In the genomic region with DNA sequence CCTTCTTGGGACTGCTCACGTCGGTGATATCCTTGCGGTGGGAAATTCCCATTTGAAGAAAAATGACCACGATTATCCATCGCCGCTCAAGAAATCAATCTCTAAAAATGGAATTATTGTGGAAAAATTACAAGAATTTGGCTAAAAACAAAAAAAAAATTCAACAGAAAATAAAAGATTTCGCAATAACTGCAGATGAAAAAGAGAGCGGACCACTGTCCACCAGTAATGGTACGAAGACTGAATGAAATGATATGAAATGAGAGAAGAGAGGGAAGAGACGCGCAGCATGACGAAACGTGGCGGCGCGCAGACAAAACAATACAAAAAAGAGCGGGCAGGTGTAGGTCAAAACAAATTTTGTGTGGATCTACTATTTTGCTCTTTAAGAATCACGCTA, we compare ENCODE assay signal across 2 worm cellular contexts.
TF ChIP-seq lines count a peak whose summit lies in the region.

Gene meg-1 (minus strand): TSS at position 101 of the 400 bp plus-strand sequence.

TF ChIP-seq in whole organism, L1 larva, 84 proteins besides CTCF, POLR2A, EP300 and RAD21:
- TF ChIP-seq vab-15 (tag; optimal IDR thresholded peaks at IDR 0.05; lab: Kevin White, UChicago) (no peak), unc-30 (tag; optimal IDR thresholded peaks at IDR 0.05; lab: Kevin White, UChicago) (no peak), unc-130 (tag; optimal IDR thresholded peaks at IDR 0.05; lab: Kevin White, UChicago) (no peak), sup-37 (GFP tag; optimal IDR thresholded peaks at IDR 0.05; lab: Kevin White, UChicago) (no peak), nhr-85 (tag; lab: Kevin White, UChicago) (peak; percentile 30)

TF ChIP-seq in whole organism, young adult, 124 proteins besides CTCF, POLR2A, EP300 and RAD21:
- TF ChIP-seq ztf-28 (GFP tag; IDR thresholded peaks at IDR 0.05; lab: Robert Waterston, UW) (no peak), pbrm-1 (GFP tag; IDR thresholded peaks at IDR 0.05; lab: Robert Waterston, UW) (no peak), zim-3 (tag; optimal IDR thresholded peaks at IDR 0.05; lab: Kevin White, UChicago) (no peak), Y56A3A.18 (GFP tag; IDR thresholded peaks at IDR 0.05; lab: Robert Waterston, UW) (no peak), rec-8 (tag; optimal IDR thresholded peaks at IDR 0.05; lab: Kevin White, UChicago) (no peak), dpl-1 (GFP tag; optimal IDR thresholded peaks at IDR 0.05; lab: Kevin White, UChicago) (peak; percentile 6), mcd-1 (GFP tag; IDR thresholded peaks at IDR 0.05; lab: Robert Waterston, UW) (no peak), F57C9.4 (tag; optimal IDR thresholded peaks at IDR 0.05; lab: Kevin White, UChicago) (no peak), efl-1 (GFP tag; optimal IDR thresholded peaks at IDR 0.05; lab: Kevin White, UChicago) (peak; percentile 67), egl-44 (GFP tag; IDR thresholded peaks at IDR 0.05; lab: Robert Waterston, UW) (no peak), hlh-12 (tag; optimal IDR thresholded peaks at IDR 0.05; lab: Kevin White, UChicago) (no peak), snpc-4 (GFP tag; optimal IDR thresholded peaks at IDR 0.05; lab: Kevin White, UChicago) (no peak), snpc-4 (tag; optimal IDR thresholded peaks at IDR 0.05; lab: Kevin White, UChicago) (no peak), madf-8 (GFP tag; conservative IDR thresholded peaks at IDR 0.05; lab: Robert Waterston, UW) (peak; percentile 28; the same call in 1 of the 2 replicates), unc-130 (GFP tag; optimal IDR thresholded peaks at IDR 0.05; lab: Kevin White, UChicago) (no peak), F37B4.10 (GFP tag; IDR thresholded peaks at IDR 0.05; lab: Robert Waterston, UW) (no peak), hmg-1.2 (GFP tag; IDR thresholded peaks at IDR 0.05; lab: Robert Waterston, UW) (no peak), dpff-1 (tag; optimal IDR thresholded peaks at IDR 0.05; lab: Kevin White, UChicago) (no peak), somi-1 (GFP tag; optimal IDR thresholded peaks at IDR 0.05; lab: Kevin White, UChicago) (no peak), repo-1 (tag; optimal IDR thresholded peaks at IDR 0.05; lab: Kevin White, UChicago) (no peak), cebp-1 (GFP tag; IDR thresholded peaks at IDR 0.05; lab: Robert Waterston, UW) (no peak), cebp-1 (tag; optimal IDR thresholded peaks at IDR 0.05; lab: Kevin White, UChicago) (no peak), pha-4 (tag; optimal IDR thresholded peaks at IDR 0.05; lab: Kevin White, UChicago) (no peak), ztf-22 (GFP tag; optimal IDR thresholded peaks at IDR 0.05; lab: Kevin White, UChicago) (no peak), ztf-18 (tag; optimal IDR thresholded peaks at IDR 0.05; lab: Kevin White, UChicago) (no peak), lin-26 (GFP tag; IDR thresholded peaks at IDR 0.05; lab: Robert Waterston, UW) (no peak), lsy-27 (tag; optimal IDR thresholded peaks at IDR 0.05; lab: Kevin White, UChicago; ENCODE audit: borderline replicate concordance, insufficient read depth) (no peak), madf-6 (GFP tag; IDR thresholded peaks at IDR 0.05; lab: Robert Waterston, UW) (peak; percentile 41), gei-17 (GFP tag; optimal IDR thresholded peaks at IDR 0.05; lab: Kevin White, UChicago) (no peak), xnd-1 (tag; optimal IDR thresholded peaks at IDR 0.05; lab: Kevin White, UChicago) (no peak), unc-62 (GFP tag; optimal IDR thresholded peaks at IDR 0.05; lab: Kevin White, UChicago) (no peak), T26A5.8 (tag; optimal IDR thresholded peaks at IDR 0.05; lab: Kevin White, UChicago) (no peak), snpc-1.3 (tag; optimal IDR thresholded peaks at IDR 0.05; lab: Kevin White, UChicago; ENCODE audit: insufficient read depth) (no peak), ama-1 (optimal IDR thresholded peaks at IDR 0.05; lab: Kevin White, UChicago) (no peak), ama-1 (GFP tag; optimal IDR thresholded peaks at IDR 0.05; lab: Kevin White, UChicago) (no peak), T07F8.4 (tag; optimal IDR thresholded peaks at IDR 0.05; lab: Kevin White, UChicago) (no peak), sdz-38 (tag; optimal IDR thresholded peaks at IDR 0.05; lab: Kevin White, UChicago) (no peak), sea-2 (GFP tag; IDR thresholded peaks at IDR 0.05; lab: Robert Waterston, UW) (no peak), athp-1 (tag; optimal IDR thresholded peaks at IDR 0.05; lab: Kevin White, UChicago) (no peak)
TF ChIP-seq in whole organism, young adult: peak in this region for 4.

Comparison
In these comparisons a context has a peak if more than half of its experiments do, and no peak if none do; other contexts are left out.
1. Of the 8 proteins assayed by ChIP-seq in both whole organism, young adult and whole organism, L1 larva: peak only in whole organism, young adult: dpl-1 and efl-1; only in whole organism, L1 larva: none; in both: none; in neither: 6.